Worm (Caenorhabditis elegans) whole organism, L1 larva: ENCODE measurements around the gene klo-1.

Experiments
- C16A3.4 ChIP-seq: fragments of 150-350 bp; optimal IDR thresholded peaks from 2 replicates; lab custom pipeline; 2014; ENCODE audit warnings: missing biosample characterization, missing genetic modification characterization
- C34B4.2 ChIP-seq: sonication (generic microtip); optimal IDR thresholded peaks from 2 replicates; lab custom pipeline; 2017; ENCODE audit warnings: mild to moderate bottlenecking, missing genetic modification characterization, missing compliant biosample characterization
- F16B12.6 ChIP-seq: fragments of 150-350 bp; optimal IDR thresholded peaks from 2 replicates; lab custom pipeline; 2014; ENCODE audit warnings: missing biosample characterization, missing genetic modification characterization
- Y116A8C.19 ChIP-seq: sonication (generic microtip); optimal IDR thresholded peaks from 2 replicates; lab custom pipeline; 2016; ENCODE audit warnings: missing compliant biosample characterization, missing genetic modification characterization, borderline replicate concordance
- aha-1 ChIP-seq: fragments of 150-350 bp; optimal IDR thresholded peaks from 2 replicates; lab custom pipeline; 2014; ENCODE audit warnings: missing biosample characterization, missing genetic modification characterization
- alr-1 ChIP-seq: fragments of 200-800 bp; sonication (Bioruptor generic); optimal IDR thresholded peaks from 2 replicates; lab custom pipeline; 2018; ENCODE audit warnings: borderline replicate concordance, mild to moderate bottlenecking, missing genetic modification characterization, missing compliant biosample characterization
- ama-1 ChIP-seq: fragments of 150-350 bp; optimal IDR thresholded peaks from 2 replicates; lab custom pipeline; 2014
- blmp-1 ChIP-seq: fragments of 150-350 bp; optimal IDR thresholded peaks from 2 replicates; lab custom pipeline; 2014; ENCODE audit warnings: missing biosample characterization, missing genetic modification characterization
- ceh-82 ChIP-seq, 3 experiments: fragments of 150-350 bp in 1 of 3; sonication (generic microtip) in 2 of 3; optimal IDR thresholded peaks; 2 replicates each; lab custom pipeline; 2014 to 2017; ENCODE audit warnings: missing biosample characterization in 3 of 3, missing genetic modification characterization in 3 of 3
- ceh-88 ChIP-seq: fragments of 200-800 bp; sonication (Bioruptor generic); IDR thresholded peaks from 2 replicates; pipeline ENCODE4 v1.3.6; 2022; ENCODE audit warnings: missing genetic modification characterization, missing compliant biosample characterization
- ceh-90 ChIP-seq: sonication (generic microtip); optimal IDR thresholded peaks from 2 replicates; lab custom pipeline; 2016; ENCODE audit warnings: missing genetic modification characterization, missing compliant biosample characterization
- dsc-1 ChIP-seq: sonication (generic microtip); optimal IDR thresholded peaks from 2 replicates; lab custom pipeline; 2016; ENCODE audit warnings: mild to moderate bottlenecking, missing genetic modification characterization, missing compliant biosample characterization
- efl-1 ChIP-seq, 4 experiments: fragments of 150-350 bp; optimal IDR thresholded peaks in 3 of 4; peaks in 1 of 4; 1 replicate in 1 of 4; 2 replicates in 3 of 4; lab custom pipeline; 2014; ENCODE audit warnings: missing biosample characterization in 2 of 4, missing genetic modification characterization in 2 of 4, missing genetic modification reagents in 2 of 4
- egl-27 ChIP-seq, 2 experiments: fragments of 150-350 bp in 1 of 2; sonication (generic microtip); optimal IDR thresholded peaks; 3 replicates each; lab custom pipeline; 2017 to 2018; ENCODE audit warnings: missing biosample characterization in 2 of 2, missing genetic modification characterization in 2 of 2, missing genetic modification reagents in 2 of 2
- elt-2 ChIP-seq: sonication (generic microtip); optimal IDR thresholded peaks from 2 replicates; lab custom pipeline; 2016; ENCODE audit warnings: missing genetic modification characterization, mild to moderate bottlenecking, inconsistent platforms, missing compliant biosample characterization, missing genetic modification reagents
- ets-5 ChIP-seq: fragments of 200-800 bp; sonication (Bioruptor generic); IDR thresholded peaks from 2 replicates; pipeline ENCODE4 v1.3.6; 2022; ENCODE audit warnings: missing genetic modification characterization, missing compliant biosample characterization
- fkh-10 ChIP-seq: sonication (generic microtip); optimal IDR thresholded peaks from 2 replicates; lab custom pipeline; 2017; ENCODE audit warnings: missing biosample characterization, missing genetic modification reagents, missing genetic modification characterization
- fkh-8 ChIP-seq: sonication (generic microtip); optimal IDR thresholded peaks from 2 replicates; lab custom pipeline; 2016; ENCODE audit warnings: mild to moderate bottlenecking, missing genetic modification characterization, missing compliant biosample characterization
- grh-1 ChIP-seq: fragments of 200-800 bp; sonication (Bioruptor generic); IDR thresholded peaks from 2 replicates; pipeline ENCODE4 v1.3.6; 2022; ENCODE audit warnings: missing genetic modification reagents, missing genetic modification characterization, missing compliant biosample characterization
- hlh-17 ChIP-seq: fragments of 200-800 bp; sonication (Bioruptor generic); optimal IDR thresholded peaks from 2 replicates; lab custom pipeline; 2018; ENCODE audit warnings: missing genetic modification characterization, mild to moderate bottlenecking, missing compliant biosample characterization, moderate library complexity, borderline replicate concordance
- hpl-2 ChIP-seq: fragments of 150-350 bp; optimal IDR thresholded peaks from 2 replicates; lab custom pipeline; 2014; ENCODE audit warnings: missing biosample characterization, missing genetic modification reagents, missing genetic modification characterization
- isw-1 ChIP-seq: fragments of 200-800 bp; sonication (Bioruptor generic); IDR thresholded peaks from 2 replicates; pipeline ENCODE4 v1.3.6; 2022; ENCODE audit warnings: missing genetic modification characterization, missing compliant biosample characterization
- jun-1 ChIP-seq: fragments of 150-350 bp; optimal IDR thresholded peaks from 2 replicates; lab custom pipeline; 2014; ENCODE audit warnings: missing biosample characterization, missing genetic modification reagents, missing genetic modification characterization
- lin-13 ChIP-seq: fragments of 150-350 bp; optimal IDR thresholded peaks from 2 replicates; lab custom pipeline; 2014; ENCODE audit warnings: missing biosample characterization, missing genetic modification reagents, missing genetic modification characterization
- lin-14 ChIP-seq: fragments of 200-800 bp; sonication (Bioruptor generic); optimal IDR thresholded peaks from 2 replicates; lab custom pipeline; 2018; ENCODE audit warnings: mild to moderate bottlenecking, missing genetic modification characterization, moderate library complexity, missing compliant biosample characterization
- lin-15B ChIP-seq: fragments of 150-350 bp; sonication (generic microtip); optimal IDR thresholded peaks from 3 replicates; lab custom pipeline; 2014; ENCODE audit warnings: missing biosample characterization, missing genetic modification characterization
- lin-35 ChIP-seq, 2 experiments: fragments of 150-350 bp; optimal IDR thresholded peaks; 2 replicates each; lab custom pipeline; 2014; ENCODE audit warnings: missing biosample characterization in 2 of 2, missing genetic modification characterization in 2 of 2, missing genetic modification reagents in 2 of 2
- lin-39 ChIP-seq: fragments of 150-350 bp; optimal IDR thresholded peaks from 2 replicates; lab custom pipeline; 2014; ENCODE audit warnings: missing biosample characterization, missing genetic modification reagents, missing genetic modification characterization
- lir-3 ChIP-seq: sonication (generic microtip); optimal IDR thresholded peaks from 2 replicates; lab custom pipeline; 2016; ENCODE audit warnings: mild to moderate bottlenecking, missing genetic modification characterization, moderate library complexity, missing compliant biosample characterization; ENCODE audit not compliant: poor library complexity
- mef-2 ChIP-seq: fragments of 150-350 bp; optimal IDR thresholded peaks from 2 replicates; lab custom pipeline; 2014; ENCODE audit warnings: missing biosample characterization, missing genetic modification characterization
- nhr-12 ChIP-seq: sonication (generic microtip); optimal IDR thresholded peaks from 2 replicates; lab custom pipeline; 2017; ENCODE audit warnings: missing biosample characterization, missing genetic modification characterization
- nhr-19 ChIP-seq: fragments of 200-800 bp; sonication (Bioruptor generic); conservative IDR thresholded peaks from 2 replicates; pipeline ENCODE4 v1.3.6; 2022; ENCODE audit warnings: missing genetic modification characterization, missing compliant biosample characterization
- nhr-28 ChIP-seq: fragments of 150-350 bp; optimal IDR thresholded peaks from 2 replicates; lab custom pipeline; 2014; ENCODE audit warnings: missing biosample characterization, missing genetic modification characterization
- nhr-47 ChIP-seq: sonication (generic microtip); optimal IDR thresholded peaks from 2 replicates; lab custom pipeline; 2016; ENCODE audit warnings: mild to moderate bottlenecking, missing genetic modification characterization, moderate library complexity, missing compliant biosample characterization
- nhr-76 ChIP-seq: sonication (generic microtip); optimal IDR thresholded peaks from 2 replicates; lab custom pipeline; 2017; ENCODE audit warnings: missing biosample characterization, missing genetic modification characterization
- nhr-84 ChIP-seq: sonication (generic microtip); optimal IDR thresholded peaks from 2 replicates; lab custom pipeline; 2017; ENCODE audit warnings: missing biosample characterization, missing genetic modification characterization
- nhr-90 ChIP-seq: sonication (generic microtip); optimal IDR thresholded peaks from 2 replicates; lab custom pipeline; 2016; ENCODE audit warnings: mild to moderate bottlenecking, missing genetic modification characterization, missing compliant biosample characterization; ENCODE audit not compliant: poor library complexity
- pag-3 ChIP-seq: sonication (generic microtip); optimal IDR thresholded peaks from 2 replicates; lab custom pipeline; 2017; ENCODE audit warnings: missing genetic modification characterization, mild to moderate bottlenecking, missing compliant biosample characterization, antibody characterized with exemption, borderline replicate concordance; ENCODE audit not compliant: insufficient read depth
- pax-3 ChIP-seq: fragments of 200-800 bp; sonication (Bioruptor generic); optimal IDR thresholded peaks from 2 replicates; lab custom pipeline; 2018; ENCODE audit warnings: mild to moderate bottlenecking, missing genetic modification characterization, moderate library complexity, missing compliant biosample characterization
- rnt-1 ChIP-seq: sonication (generic microtip); optimal IDR thresholded peaks from 2 replicates; lab custom pipeline; 2016; ENCODE audit warnings: mild to moderate bottlenecking, missing genetic modification characterization, moderate library complexity, missing compliant biosample characterization
- snpc-4 ChIP-seq: fragments of 150-350 bp; optimal IDR thresholded peaks from 2 replicates; lab custom pipeline; 2014; ENCODE audit warnings: missing biosample characterization, missing genetic modification characterization
- snu-23 ChIP-seq: sonication (generic microtip); optimal IDR thresholded peaks from 2 replicates; lab custom pipeline; 2016; ENCODE audit warnings: missing genetic modification characterization, missing compliant biosample characterization
- sox-4 ChIP-seq: sonication (generic microtip); optimal IDR thresholded peaks from 2 replicates; lab custom pipeline; 2016; ENCODE audit warnings: missing genetic modification characterization, missing compliant biosample characterization
- tbx-2 ChIP-seq: sonication (generic microtip); optimal IDR thresholded peaks from 2 replicates; lab custom pipeline; 2016; ENCODE audit warnings: missing genetic modification characterization, missing compliant biosample characterization
- tlp-1 ChIP-seq: fragments of 150-350 bp; optimal IDR thresholded peaks from 2 replicates; lab custom pipeline; 2014; ENCODE audit warnings: missing biosample characterization, missing genetic modification characterization
- unc-130 ChIP-seq: fragments of 150-350 bp; optimal IDR thresholded peaks from 2 replicates; lab custom pipeline; 2017; ENCODE audit warnings: missing biosample characterization, missing genetic modification characterization, inconsistent platforms
- unc-98 ChIP-seq: fragments of 200-800 bp; sonication (Bioruptor generic); IDR thresholded peaks from 2 replicates; pipeline ENCODE4 v1.3.6; 2022; ENCODE audit warnings: missing genetic modification characterization, missing compliant biosample characterization
- xbp-1 ChIP-seq: sonication (generic microtip); optimal IDR thresholded peaks from 2 replicates; lab custom pipeline; 2016; ENCODE audit warnings: missing genetic modification characterization, missing compliant biosample characterization
- zip-4 ChIP-seq: fragments of 200-800 bp; sonication (Bioruptor generic); optimal IDR thresholded peaks from 2 replicates; lab custom pipeline; 2018; ENCODE audit warnings: mild to moderate bottlenecking, missing genetic modification characterization, moderate library complexity, missing compliant biosample characterization
- ztf-4 ChIP-seq: fragments of 150-350 bp; optimal IDR thresholded peaks from 2 replicates; lab custom pipeline; 2014; ENCODE audit warnings: missing biosample characterization, missing genetic modification characterization

Gene klo-1

ce11 chrIV:7790801-7791588 lies 43.0 kb upstream of the klo-1 start, which contains the start of gene rsp-6 (continued):
- TF ChIP-seq lin-14 (GFP tag; lab: Kevin White, UChicago) (peak; percentile 89), mef-2 (peak; percentile 54), hpl-2 (GFP tag; lab: Kevin White, UChicago) (no peak), nhr-47 (tag; lab: Kevin White, UChicago) (peak; percentile 87), C34B4.2 (no peak), Y116A8C.19 (tag; lab: Kevin White, UChicago) (no peak), ceh-88 (GFP tag; lab: Robert Waterston, UW) (peak; percentile 65), lin-13 (GFP tag; lab: Kevin White, UChicago) (peak; percentile 83), egl-27 (tag; optimal IDR thresholded peaks at IDR 0.05; lab: Kevin White, UChicago) (no peak), C16A3.4 (tag; lab: Kevin White, UChicago) (peak; percentile 94), grh-1 (GFP tag; lab: Robert Waterston, UW) (no peak), blmp-1 (tag; lab: Kevin White, UChicago) (peak; percentile 84), jun-1 (tag; lab: Kevin White, UChicago) (peak; percentile 71), tlp-1 (tag; lab: Kevin White, UChicago) (no peak), nhr-28 (no peak), nhr-76 (tag; lab: Kevin White, UChicago) (no peak), hlh-17 (GFP tag; lab: Kevin White, UChicago) (no peak), nhr-84 (tag; lab: Kevin White, UChicago) (no peak), ceh-82 (tag; optimal IDR thresholded peaks at IDR 0.05; lab: Kevin White, UChicago) (peak; percentile 72 to 94 (median 78)), efl-1 (optimal IDR thresholded peaks at IDR 0.05; lab: Kevin White, UChicago) (peak; percentile 91 to 95), efl-1 (GFP tag; optimal IDR thresholded peaks at IDR 0.05 in 1 of 2; lab: Kevin White, UChicago) (peak; percentile 92 to 99), nhr-12 (tag; lab: Kevin White, UChicago) (no peak), lir-3 (tag; lab: Kevin White, UChicago) (peak; percentile 55), rnt-1 (peak; percentile 81), pag-3 (tag; lab: Kevin White, UChicago) (no peak), sox-4 (no peak), F16B12.6 (tag; lab: Kevin White, UChicago) (peak; percentile 69), unc-130 (tag; lab: Kevin White, UChicago) (peak; percentile 87), fkh-10 (GFP tag; lab: Kevin White, UChicago) (peak; percentile 67), ets-5 (GFP tag; lab: Robert Waterston, UW) (no peak), tbx-2 (tag; lab: Kevin White, UChicago) (peak; percentile 88), snu-23 (GFP tag; lab: Kevin White, UChicago) (peak; percentile 92), pax-3 (tag; lab: Kevin White, UChicago) (no peak), elt-2 (peak; percentile 47), lin-35 (GFP tag; optimal IDR thresholded peaks at IDR 0.05; lab: Kevin White, UChicago) (peak; percentile 95 to 98), fkh-8 (tag; lab: Kevin White, UChicago) (peak; percentile 79), ceh-90 (tag; lab: Kevin White, UChicago) (no peak), nhr-19 (GFP tag; lab: Robert Waterston, UW) (peak; percentile 79), nhr-90 (tag; lab: Kevin White, UChicago) (peak; percentile 50), ztf-4 (peak; percentile 73), lin-15B (peak; percentile 96), snpc-4 (peak; percentile 10), zip-4 (GFP tag; lab: Kevin White, UChicago) (peak; percentile 33), unc-98 (GFP tag; lab: Robert Waterston, UW) (no peak), ama-1 (lab: Kevin White, UChicago) (no peak), lin-39 (tag; lab: Kevin White, UChicago) (peak; percentile 50), aha-1 (tag; lab: Kevin White, UChicago) (peak; percentile 5), dsc-1 (tag; lab: Kevin White, UChicago) (peak; percentile 79), isw-1 (GFP tag; lab: Robert Waterston, UW) (peak; percentile 83), xbp-1 (tag; lab: Kevin White, UChicago) (peak; percentile 87), alr-1 (tag; lab: Kevin White, UChicago) (no peak)
